Fruit fly (Drosophila melanogaster) whole organism: Measurements from ENCODE around the gene CG2247.

Experiments
- Dll ChIP-seq: fragments of >200 bp; optimal IDR thresholded peaks from 2 replicates; lab custom pipeline; 2017
- EcR ChIP-seq, 2 experiments: fragments of >200 bp; optimal IDR thresholded peaks; 2 replicates each; lab custom pipeline; 2017; ENCODE audit warnings: missing biosample characterization in 2 of 2, missing genetic modification characterization in 2 of 2, missing genetic modification reagents in 2 of 2
- pan ChIP-seq: fragments of >200 bp; optimal IDR thresholded peaks from 2 replicates; lab custom pipeline; 2017
- psq ChIP-seq: fragments of >200 bp; optimal IDR thresholded peaks from 2 replicates; lab custom pipeline; 2017
- usp ChIP-seq: fragments of >200 bp; optimal IDR thresholded peaks from 2 replicates; lab custom pipeline; 2017; ENCODE audit warnings: missing biosample characterization, missing genetic modification characterization, mixed read lengths

DNA sequence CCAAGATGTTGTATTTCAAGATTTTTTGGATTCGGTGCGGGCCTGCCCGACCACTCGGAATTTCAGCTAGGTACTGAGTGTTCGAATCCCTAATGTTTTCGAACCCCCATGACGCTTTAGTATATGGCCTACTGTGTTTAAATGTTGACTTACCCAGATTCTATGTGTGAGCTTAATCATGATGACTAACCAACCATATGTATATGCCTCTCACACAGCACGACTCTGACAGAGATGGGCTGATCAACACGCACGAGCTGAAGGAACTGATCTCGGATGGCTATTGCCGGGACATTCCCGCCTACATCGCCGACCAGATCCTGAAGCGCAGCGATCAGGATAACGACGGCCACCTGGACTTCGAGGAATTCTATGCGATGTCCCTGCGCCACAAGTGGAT lies 7.4 kb downstream of the CG2247 start, which contains the start of gene CG2533:
- TF ChIP-seq psq (lab: Kevin White, UChicago) (no peak), Dll (lab: Kevin White, UChicago) (no peak), pan (no peak), EcR (GFP tag; optimal IDR thresholded peaks at IDR 0.05; lab: Kevin White, UChicago) (no peak), usp (no peak)
